Fruit fly (Drosophila melanogaster) whole organism, embryonic: ENCODE results near the gene Fdx1.

Experiments used
- CG34422 ChIP-seq: fragments of 200-800 bp; sonication (Bioruptor generic); IDR thresholded peaks from 3 replicates; pipeline ENCODE4 v1.3.6; 2022; ENCODE audit warnings: missing biosample characterization, missing genetic modification characterization
- az2 ChIP-seq: fragments of 200-800 bp; sonication (Bioruptor generic); optimal IDR thresholded peaks from 3 replicates; lab custom pipeline; 2016; ENCODE audit warnings: missing biosample characterization, missing genetic modification characterization

DNA sequence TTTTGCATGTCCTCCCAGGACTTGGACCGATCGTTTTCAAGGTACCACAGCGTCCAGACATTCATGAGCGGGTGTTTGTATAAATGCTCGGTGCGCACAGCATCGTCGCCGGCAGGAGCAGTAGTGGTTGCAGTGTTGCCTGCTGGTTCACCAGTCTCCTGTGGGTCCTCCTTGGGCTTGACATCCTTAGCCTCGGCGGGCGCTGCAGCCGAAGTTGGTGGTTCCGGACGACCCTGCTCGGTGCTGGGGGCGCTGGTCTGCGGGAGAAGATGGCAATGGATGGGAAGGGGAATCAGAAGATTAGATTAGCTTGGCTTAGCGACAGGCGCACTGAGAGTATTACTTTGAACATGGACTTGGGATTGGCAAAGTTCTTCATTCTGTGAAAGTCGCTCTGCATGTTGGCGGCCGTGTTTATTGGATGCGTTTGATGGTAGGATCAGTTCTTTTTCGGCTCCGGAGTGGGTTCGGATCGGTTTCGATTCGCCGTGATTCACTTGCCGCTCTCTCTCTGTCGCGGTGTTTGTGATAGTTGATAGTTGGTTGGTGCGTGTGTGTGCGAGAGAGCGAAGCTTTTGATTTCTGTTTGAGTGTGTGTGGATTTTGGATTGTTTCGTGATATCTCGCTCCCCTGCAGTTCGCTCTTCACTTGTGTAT lies 29.8 kb upstream of the Fdx1 start:
- TF ChIP-seq az2 (GFP tag; lab: Kevin White, UChicago): no peak
- no peak for TF ChIP-seq CG34422 (GFP tag; lab: Robert Waterston, UW)
